Fruit fly (Drosophila melanogaster) whole organism, embryonic: Measurements from ENCODE around the gene CG14636.

Experiments
- Blimp-1 ChIP-seq: fragments of 200-800 bp; sonication (Bioruptor generic); optimal IDR thresholded peaks from 3 replicates; lab custom pipeline; 2018; ENCODE audit warnings: missing biosample characterization, missing genetic modification characterization, mild to moderate bottlenecking, moderate library complexity, missing genetic modification reagents
- CG10321 ChIP-seq: fragments of 200-800 bp; sonication (Bioruptor generic); IDR thresholded peaks from 2 replicates; pipeline ENCODE4 v1.3.6; 2022; ENCODE audit warnings: missing biosample characterization, missing genetic modification characterization
- CG11456 ChIP-seq: fragments of 200-800 bp; sonication (Bioruptor generic); IDR thresholded peaks from 3 replicates; pipeline ENCODE4 v1.3.6; 2022; ENCODE audit warnings: missing biosample characterization, missing genetic modification characterization
- CG12071 ChIP-seq: fragments of 200-800 bp; sonication (Bioruptor generic); optimal IDR thresholded peaks from 3 replicates; lab custom pipeline; 2018; ENCODE audit warnings: missing biosample characterization, mild to moderate bottlenecking, missing genetic modification characterization
- CG1233 ChIP-seq: fragments of 200-800 bp; sonication (Bioruptor generic); optimal IDR thresholded peaks from 4 replicates; lab custom pipeline; 2018; ENCODE audit warnings: missing biosample characterization, mild to moderate bottlenecking, missing genetic modification characterization
- CG12769 ChIP-seq: fragments of 200-800 bp; sonication (Bioruptor generic); optimal IDR thresholded peaks from 2 replicates; lab custom pipeline; 2019; ENCODE audit warnings: missing biosample characterization, mild to moderate bottlenecking, missing genetic modification characterization, moderate library complexity
- CG13287 ChIP-seq: fragments of 200-800 bp; sonication (Bioruptor generic); IDR thresholded peaks from 2 replicates; pipeline ENCODE4 v1.3.6; 2022; ENCODE audit warnings: missing biosample characterization, missing genetic modification characterization; ENCODE audit not compliant: partially characterized antibody
- CG15514 ChIP-seq: fragments of 200-800 bp; sonication (Bioruptor generic); optimal IDR thresholded peaks from 3 replicates; lab custom pipeline; 2017; ENCODE audit warnings: missing biosample characterization, missing genetic modification characterization, mild to moderate bottlenecking, moderate library complexity, missing genetic modification reagents
- CG16815 ChIP-seq: fragments of 200-800 bp; sonication (Bioruptor generic); optimal IDR thresholded peaks from 3 replicates; lab custom pipeline; 2017; ENCODE audit warnings: missing biosample characterization, mild to moderate bottlenecking, missing genetic modification characterization
- CG17802 ChIP-seq: fragments of 200-800 bp; sonication (Bioruptor generic); optimal IDR thresholded peaks from 2 replicates; lab custom pipeline; 2018; ENCODE audit warnings: missing biosample characterization, mild to moderate bottlenecking, missing genetic modification characterization, moderate library complexity
- CG1792 ChIP-seq: fragments of 200-800 bp; sonication (Bioruptor generic); optimal IDR thresholded peaks from 2 replicates; lab custom pipeline; 2016; ENCODE audit warnings: missing biosample characterization, missing genetic modification characterization
- CG18011 ChIP-seq: fragments of 200-800 bp; sonication (Bioruptor generic); optimal IDR thresholded peaks from 2 replicates; lab custom pipeline; 2017; ENCODE audit warnings: missing biosample characterization, missing genetic modification characterization, mild to moderate bottlenecking, moderate library complexity, missing genotype
- CG33213 ChIP-seq: fragments of 200-800 bp; sonication (Bioruptor generic); optimal IDR thresholded peaks from 3 replicates; lab custom pipeline; 2016; ENCODE audit warnings: missing biosample characterization, missing genetic modification characterization
- CG4360 ChIP-seq: fragments of 200-800 bp; sonication (Bioruptor generic); IDR thresholded peaks from 2 replicates; pipeline ENCODE4 v1.3.6; 2022; ENCODE audit warnings: missing biosample characterization, missing genetic modification characterization
- CG5953 ChIP-seq: fragments of 200-800 bp; sonication (Bioruptor generic); IDR thresholded peaks from 2 replicates; pipeline ENCODE4 v1.3.6; 2022; ENCODE audit warnings: missing biosample characterization, missing genetic modification characterization
- CG6791 ChIP-seq: fragments of 200-800 bp; sonication (Bioruptor generic); IDR thresholded peaks from 3 replicates; pipeline ENCODE4 v1.3.6; 2022; ENCODE audit warnings: missing biosample characterization, missing genetic modification characterization; ENCODE audit not compliant: partially characterized antibody
- CG7556 ChIP-seq: fragments of 200-800 bp; sonication (Bioruptor generic); optimal IDR thresholded peaks from 2 replicates; lab custom pipeline; 2017; ENCODE audit warnings: missing biosample characterization, mild to moderate bottlenecking, missing genetic modification characterization
- CG7963 ChIP-seq: fragments of 200-800 bp; sonication (Bioruptor generic); IDR thresholded peaks from 3 replicates; pipeline ENCODE4 v1.3.6; 2022; ENCODE audit warnings: missing biosample characterization, missing genetic modification characterization; ENCODE audit not compliant: partially characterized antibody
- CG8388 ChIP-seq: fragments of 200-800 bp; sonication (Bioruptor generic); optimal IDR thresholded peaks from 2 replicates; lab custom pipeline; 2019; ENCODE audit warnings: missing biosample characterization, mild to moderate bottlenecking, missing genetic modification characterization, moderate library complexity
- Dfd ChIP-seq, 2 experiments: fragments of >200 bp; optimal IDR thresholded peaks; 2 replicates each; lab custom pipeline; 2017; ENCODE audit warnings: missing biosample characterization in 2 of 2, missing genetic modification characterization in 2 of 2
- Elba2 ChIP-seq: fragments of 200-800 bp; sonication (Bioruptor generic); optimal IDR thresholded peaks from 3 replicates; lab custom pipeline; 2016; ENCODE audit warnings: missing biosample characterization, missing genetic modification characterization
- Fer1 ChIP-seq: fragments of 200-800 bp; sonication (Bioruptor generic); optimal IDR thresholded peaks from 2 replicates; lab custom pipeline; 2017; ENCODE audit warnings: missing biosample characterization, mild to moderate bottlenecking, missing genetic modification characterization
- Hr39 ChIP-seq: fragments of >200 bp; optimal IDR thresholded peaks from 2 replicates; lab custom pipeline; 2017
- Optix ChIP-seq: fragments of 200-800 bp; sonication (Bioruptor generic); IDR thresholded peaks from 3 replicates; pipeline ENCODE4 v1.3.6; 2022; ENCODE audit warnings: missing biosample characterization, missing genetic modification characterization
- Spps ChIP-seq: fragments of 200-800 bp; sonication (Bioruptor generic); optimal IDR thresholded peaks from 2 replicates; lab custom pipeline; 2018; ENCODE audit warnings: missing biosample characterization, mild to moderate bottlenecking, missing genetic modification characterization
- amos ChIP-seq: fragments of 200-800 bp; sonication (Bioruptor generic); IDR thresholded peaks from 2 replicates; pipeline ENCODE4 v1.3.6; 2022; ENCODE audit warnings: missing biosample characterization, missing genetic modification characterization; ENCODE audit not compliant: partially characterized antibody
- ara ChIP-seq: fragments of 200-800 bp; sonication (Bioruptor generic); IDR thresholded peaks from 2 replicates; pipeline ENCODE4 v1.3.6; 2022; ENCODE audit warnings: missing biosample characterization, missing genetic modification characterization
- chm ChIP-seq: fragments of 200-800 bp; sonication (Bioruptor generic); IDR thresholded peaks from 2 replicates; pipeline ENCODE4 v1.3.6; 2022; ENCODE audit warnings: missing biosample characterization, missing genetic modification characterization
- dmrt99B ChIP-seq: fragments of 200-800 bp; sonication (Bioruptor generic); optimal IDR thresholded peaks from 2 replicates; lab custom pipeline; 2018; ENCODE audit warnings: missing biosample characterization, mild to moderate bottlenecking, missing genetic modification characterization, moderate library complexity
- fd64A ChIP-seq: fragments of 200-800 bp; sonication (Bioruptor generic); optimal IDR thresholded peaks from 3 replicates; lab custom pipeline; 2018; ENCODE audit warnings: missing biosample characterization, mild to moderate bottlenecking, missing genetic modification characterization
- fru ChIP-seq: fragments of >200 bp; optimal IDR thresholded peaks from 2 replicates; lab custom pipeline; 2017
- hkb ChIP-seq, 2 experiments: fragments of 200-800 bp in 1 of 2; fragments of >200 bp in 1 of 2; sonication (Bioruptor generic) in 1 of 2; IDR thresholded peaks in 1 of 2; optimal IDR thresholded peaks in 1 of 2; 2 replicates each; pipeline versions ENCODE4 v1.3.6 to Lab custom; 2017 to 2022; ENCODE audit warnings: missing biosample characterization in 1 of 2, missing genetic modification characterization in 1 of 2
- inv ChIP-seq: fragments of 200-800 bp; sonication (Bioruptor generic); IDR thresholded peaks from 2 replicates; pipeline ENCODE4 v1.3.6; 2022; ENCODE audit warnings: missing biosample characterization, missing genetic modification characterization; ENCODE audit not compliant: partially characterized antibody
- lov ChIP-seq, 2 experiments: fragments of 200-800 bp in 1 of 2; fragments of >200 bp in 1 of 2; sonication (Bioruptor generic) in 1 of 2; IDR thresholded peaks in 1 of 2; optimal IDR thresholded peaks in 1 of 2; 2 replicates in 1 of 2; 3 replicates in 1 of 2; pipeline versions ENCODE4 v1.3.6 to Lab custom; 2017 to 2022; ENCODE audit warnings: missing biosample characterization in 1 of 2, missing genetic modification characterization in 1 of 2
- maf-S ChIP-seq: fragments of 200-800 bp; sonication (Bioruptor generic); optimal IDR thresholded peaks from 2 replicates; lab custom pipeline; 2016; ENCODE audit warnings: missing biosample characterization, missing genetic modification characterization
- mld ChIP-seq: fragments of 200-800 bp; sonication (Bioruptor generic); IDR thresholded peaks from 3 replicates; pipeline ENCODE4 v1.3.6; 2022; ENCODE audit warnings: missing biosample characterization, missing genetic modification characterization; ENCODE audit not compliant: partially characterized antibody
- rib ChIP-seq: fragments of 200-800 bp; sonication (Bioruptor generic); IDR thresholded peaks from 2 replicates; pipeline ENCODE4 v1.3.6; 2022; ENCODE audit warnings: missing biosample characterization, missing genetic modification characterization
- scrt ChIP-seq: fragments of 200-800 bp; sonication (Bioruptor generic); optimal IDR thresholded peaks from 2 replicates; lab custom pipeline; 2018; ENCODE audit warnings: missing biosample characterization, mild to moderate bottlenecking, missing genetic modification characterization, moderate library complexity
- sens ChIP-seq: fragments of 200-800 bp; sonication (Bioruptor generic); peaks from one replicate; lab custom pipeline; 2016; ENCODE audit warnings: missing biosample characterization, missing genetic modification characterization
- so ChIP-seq: fragments of 200-800 bp; sonication (Bioruptor generic); IDR thresholded peaks from 3 replicates; pipeline ENCODE4 v1.3.6; 2022; ENCODE audit warnings: missing biosample characterization, missing genetic modification characterization
- tap ChIP-seq: fragments of 200-800 bp; optimal IDR thresholded peaks from 3 replicates; lab custom pipeline; 2019; ENCODE audit warnings: missing biosample characterization, mild to moderate bottlenecking, missing genetic modification characterization, moderate library complexity
- zfh2 ChIP-seq: fragments of 200-800 bp; sonication (Bioruptor generic); optimal IDR thresholded peaks from 2 replicates; lab custom pipeline; 2016; ENCODE audit warnings: missing biosample characterization, missing genetic modification characterization

Gene CG14636

DNA sequence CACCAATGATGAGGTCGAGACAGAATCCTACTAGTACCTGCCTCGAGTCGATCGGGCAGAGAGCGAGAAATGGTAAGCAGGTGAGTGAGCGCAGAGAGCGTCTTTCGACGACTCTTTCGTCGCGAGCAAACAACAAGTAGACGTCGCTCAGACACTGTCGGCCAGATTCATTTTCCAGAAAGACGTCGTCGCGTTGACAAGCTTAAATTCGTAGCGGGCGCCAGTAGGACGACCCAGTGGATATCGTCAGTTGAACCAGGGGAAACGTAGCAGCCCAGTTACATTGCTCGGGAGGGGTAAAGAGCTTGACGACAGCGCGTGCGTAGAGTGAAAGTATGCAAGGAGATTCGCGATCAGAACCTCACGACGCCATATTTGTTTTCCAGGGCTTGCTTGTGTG, 40.6 kb downstream of the CG14636 start, which contains the start of gene CG12581 (continued):
- no peak for TF ChIP-seq lov (optimal IDR thresholded peaks at IDR 0.05; lab: Kevin White, UChicago)
- no peak for TF ChIP-seq lov (GFP tag; IDR thresholded peaks at IDR 0.05; lab: Robert Waterston, UW)
- TF ChIP-seq Fer1 (GFP tag; lab: Kevin White, UChicago), result no peak
- no peak; the same call in 1 of the 2 replicates for TF ChIP-seq chm (GFP tag; lab: Robert Waterston, UW)
- TF ChIP-seq CG17802, result no peak
- no peak for TF ChIP-seq CG7963 (GFP tag; lab: Robert Waterston, UW)
- TF ChIP-seq CG7556 (GFP tag; lab: Kevin White, UChicago), result no peak
- no peak for TF ChIP-seq Elba2 (GFP tag; lab: Kevin White, UChicago)
- no peak for TF ChIP-seq CG1233
- TF ChIP-seq dmrt99B (tag; lab: Kevin White, UChicago), result no peak
- no peak for TF ChIP-seq scrt (GFP tag; lab: Kevin White, UChicago)
- no peak for TF ChIP-seq CG1792 (GFP tag; lab: Kevin White, UChicago)
- TF ChIP-seq CG4360, result no peak
- TF ChIP-seq Blimp-1 (GFP tag; lab: Kevin White, UChicago), result peak; percentile 56
- TF ChIP-seq maf-S, result no peak
- TF ChIP-seq Spps (tag; lab: Kevin White, UChicago), result no peak
- TF ChIP-seq CG33213, result no peak
- TF ChIP-seq CG10321 (GFP tag; lab: Robert Waterston, UW), result 0 out of 2 replicates have a peak, but pooled peaks have one; percentile 6
- TF ChIP-seq CG11456, result no peak
- TF ChIP-seq CG16815 (GFP tag; lab: Kevin White, UChicago), result no peak
- no peak for TF ChIP-seq fd64A
- TF ChIP-seq ara, result no peak
- no peak for TF ChIP-seq CG12071 (GFP tag; lab: Kevin White, UChicago)
- no peak for TF ChIP-seq rib (GFP tag; lab: Robert Waterston, UW)
- TF ChIP-seq hkb (optimal IDR thresholded peaks at IDR 0.05; lab: Kevin White, UChicago), result no peak
- TF ChIP-seq hkb (GFP tag; IDR thresholded peaks at IDR 0.05; lab: Robert Waterston, UW), result 0 out of 2 replicates have a peak, but pooled peaks have one; percentile 8
- TF ChIP-seq CG8388 (GFP tag; lab: Kevin White, UChicago), result no peak
- no peak for TF ChIP-seq zfh2 (GFP tag; lab: Kevin White, UChicago)
- TF ChIP-seq CG5953 (GFP tag; lab: Robert Waterston, UW), result no peak
- no peak for TF ChIP-seq tap (tag; lab: Kevin White, UChicago)
- no peak for TF ChIP-seq Dfd (GFP tag; optimal IDR thresholded peaks at IDR 0.05; lab: Kevin White, UChicago)
- TF ChIP-seq sens, result peak; percentile 7
- TF ChIP-seq CG12769, result peak; percentile 55
- peak; percentile 57; the same call in 1 of the 3 replicates for TF ChIP-seq mld (GFP tag; lab: Robert Waterston, UW)
- TF ChIP-seq inv (GFP tag; lab: Robert Waterston, UW), result peak; percentile 32; the same call in 1 of the 2 replicates
- no peak for TF ChIP-seq Hr39 (lab: Kevin White, UChicago)
- no peak for TF ChIP-seq so
- no peak for TF ChIP-seq CG13287 (GFP tag; lab: Robert Waterston, UW)
- peak; percentile 20; the same call in 1 of the 2 replicates for TF ChIP-seq amos
- TF ChIP-seq CG15514, result no peak
- TF ChIP-seq CG6791, result 0 out of 3 replicates have a peak, but pooled peaks have one; percentile 9
- TF ChIP-seq fru (lab: Kevin White, UChicago), result no peak
- TF ChIP-seq CG18011 (GFP tag; lab: Kevin White, UChicago), result no peak
- TF ChIP-seq Optix (GFP tag; lab: Robert Waterston, UW), result no peak
